Fruit fly (Drosophila melanogaster): ENCODE results near the gene CG4829.

The CG4829 gene

dm6 chrX:16839033-16839432 lies 27.5 kb downstream of the CG4829 start (continued):
- TF ChIP-seq hkb (optimal IDR thresholded peaks at IDR 0.05) (no peak), hkb (GFP tag; IDR thresholded peaks at IDR 0.05) (0 out of 2 replicates have a peak, but pooled peaks have one; percentile 19), Oli (tag; optimal IDR thresholded peaks at IDR 0.05) (peak; percentile 1), zen (tag; optimal IDR thresholded peaks at IDR 0.05) (peak; percentile 28)

- TF ChIP-seq mam (GFP tag; optimal IDR thresholded peaks at IDR 0.05) (peak; percentile 29), zen2 (GFP tag; IDR thresholded peaks at IDR 0.05; ENCODE audit: partially characterized antibody) (no peak), hkb (optimal IDR thresholded peaks at IDR 0.05) (no peak), hkb (GFP tag; IDR thresholded peaks at IDR 0.05) (0 out of 2 replicates have a peak, but pooled peaks have one; percentile 12), MBD-R2 (GFP tag; IDR thresholded peaks at IDR 0.05) (peak; percentile 43), Ets97D (GFP tag; optimal IDR thresholded peaks at IDR 0.05) (peak; percentile 33), bcd (GFP tag; optimal IDR thresholded peaks at IDR 0.05) (peak; percentile 2), CTCF (GFP tag; optimal IDR thresholded peaks at IDR 0.05) (peak; percentile 56), CoRest (tag; optimal IDR thresholded peaks at IDR 0.05) (peak; percentile 41), ato (GFP tag; IDR thresholded peaks at IDR 0.05; ENCODE audit: partially characterized antibody) (no peak), CG12659 (GFP tag; optimal IDR thresholded peaks at IDR 0.05) (peak; percentile 11), CG14441 (GFP tag; IDR thresholded peaks at IDR 0.05) (0 out of 2 replicates have a peak, but pooled peaks have one; percentile 9), Opbp (GFP tag; IDR thresholded peaks at IDR 0.05; ENCODE audit: partially characterized antibody) (peak; percentile 58; the same call in 2 of the 3 replicates), CG12942 (GFP tag; optimal IDR thresholded peaks at IDR 0.05) (no peak), CG5953 (GFP tag; IDR thresholded peaks at IDR 0.05) (0 out of 2 replicates have a peak, but pooled peaks have one; percentile 33), cas (GFP tag; IDR thresholded peaks at IDR 0.05) (no peak), Dp (GFP tag; optimal IDR thresholded peaks at IDR 0.05) (peak; percentile 69), Fer2 (tag; optimal IDR thresholded peaks at IDR 0.05) (no peak), tna (GFP tag; IDR thresholded peaks at IDR 0.05; ENCODE audit: partially characterized antibody) (no peak), pum (GFP tag; optimal IDR thresholded peaks at IDR 0.05) (peak; percentile 3), CG10366 (GFP tag; IDR thresholded peaks at IDR 0.05) (peak; percentile 12; the same call in 1 of the 2 replicates), CG1024 (GFP tag; IDR thresholded peaks at IDR 0.05) (peak; percentile 15; the same call in 1 of the 2 replicates), unc-4 (GFP tag; IDR thresholded peaks at IDR 0.05; ENCODE audit: partially characterized antibody) (no peak), CG3163 (GFP tag; optimal IDR thresholded peaks at IDR 0.05) (peak; percentile 14), phol (tag; optimal IDR thresholded peaks at IDR 0.05) (peak; percentile 9), CG2199 (GFP tag; IDR thresholded peaks at IDR 0.05) (peak; percentile 96), CG6175 (GFP tag; IDR thresholded peaks at IDR 0.05) (peak; percentile 18; the same call in 1 of the 3 replicates), Pdp1 (GFP tag; optimal IDR thresholded peaks at IDR 0.05) (peak in 1 of 2 experiments; percentile 90), CG18011 (GFP tag; optimal IDR thresholded peaks at IDR 0.05) (peak; percentile 99), amos (GFP tag; IDR thresholded peaks at IDR 0.05; ENCODE audit: partially characterized antibody) (peak; percentile 38; the same call in 1 of the 2 replicates), Dll (GFP tag; IDR thresholded peaks at IDR 0.05; ENCODE audit: partially characterized antibody) (no peak), CG4328 (GFP tag; optimal IDR thresholded peaks at IDR 0.05) (no peak), NC2β (GFP tag; optimal IDR thresholded peaks at IDR 0.05) (no peak), CG9817 (tag; optimal IDR thresholded peaks at IDR 0.05) (peak; percentile 22), Ets65A (GFP tag) (peak; percentile 94), CG8944 (GFP tag; optimal IDR thresholded peaks at IDR 0.05) (peak; percentile 18), Med (GFP tag) (peak; percentile 78), knrl (GFP tag; IDR thresholded peaks at IDR 0.05; ENCODE audit: partially characterized antibody) (peak; percentile 45; the same call in 1 of the 3 replicates), CG7839 (tag; optimal IDR thresholded peaks at IDR 0.05) (peak; percentile 30), CG14710 (tag; optimal IDR thresholded peaks at IDR 0.05) (no peak), HmgZ (tag; optimal IDR thresholded peaks at IDR 0.05) (peak; percentile 29), Lhr (GFP tag; optimal IDR thresholded peaks at IDR 0.05) (peak; percentile 14), Myb (GFP tag; optimal IDR thresholded peaks at IDR 0.05) (peak; percentile 84), NFAT (GFP tag; IDR thresholded peaks at IDR 0.05) (peak; percentile 15; the same call in 1 of the 2 replicates), sens (GFP tag) (peak; percentile 52), CG10209 (GFP tag; optimal IDR thresholded peaks at IDR 0.05) (peak; percentile 19)
Observed at dm6 chrX:16839905-16840304, 28.4 kb downstream of the CG4829 start.

Measured in whole organism, embryonic.